Worm (Caenorhabditis elegans): ENCODE data around the gene nhr-225.
"Not testable (repeated sequence)": the region's sequence is repeated elsewhere in the genome, so short reads cannot be mapped to it uniquely, and the experiment has no call there.

- not testable (repeated sequence) for TF ChIP-seq tlf-1 (GFP tag; optimal IDR thresholded peaks at IDR 0.05); F49E8.2 (tag; optimal IDR thresholded peaks at IDR 0.05; ENCODE audit: insufficient read depth); lsl-1 (GFP tag; optimal IDR thresholded peaks at IDR 0.05); tbx-9 (tag; optimal IDR thresholded peaks at IDR 0.05; ENCODE audit: borderline replicate concordance); mel-28 (tag; optimal IDR thresholded peaks at IDR 0.05; ENCODE audit: borderline replicate concordance); F37B4.10 (GFP tag; IDR thresholded peaks at IDR 0.05); ets-4 (GFP tag; optimal IDR thresholded peaks at IDR 0.05)
Measured at ce11 chrV:2327814-2328213, 37.5 kb upstream of the nhr-225 start.
